Worm (Caenorhabditis elegans): Measurements from ENCODE around the gene sqv-8.

DNA sequence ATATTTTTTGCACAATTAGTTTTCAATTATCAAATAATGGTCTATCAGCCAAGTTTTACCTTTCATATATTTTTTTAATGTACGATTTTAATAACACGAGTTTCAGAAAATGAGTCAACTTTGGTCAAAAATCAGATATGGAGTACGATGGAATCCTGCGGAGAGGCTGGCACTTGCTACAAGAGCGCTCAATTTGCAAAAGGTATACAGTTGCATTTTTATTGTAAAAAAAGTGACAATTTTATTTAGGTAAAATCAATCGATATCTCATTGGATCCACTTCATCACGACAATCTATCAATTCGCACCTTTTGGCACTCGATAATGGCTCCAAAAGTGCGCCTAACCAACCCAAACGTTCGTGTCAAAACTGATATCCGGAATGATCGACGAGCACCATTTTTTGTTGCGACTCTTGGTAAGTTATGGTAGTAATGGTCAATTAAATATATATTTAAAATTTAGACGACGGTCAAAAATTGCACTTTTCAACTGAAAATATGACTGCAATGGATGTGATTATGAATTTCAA lies 49.2 kb upstream of the sqv-8 start, which contains the start of gene mrpl-53:
- TF ChIP-seq nfya-1 (tag; optimal IDR thresholded peaks at IDR 0.05; ENCODE audit: insufficient read depth) (no peak), nhr-12 (tag; optimal IDR thresholded peaks at IDR 0.05) (no peak), fkh-10 (GFP tag; optimal IDR thresholded peaks at IDR 0.05) (no peak), elt-3 (tag; optimal IDR thresholded peaks at IDR 0.05) (no peak), pha-4 (tag; optimal IDR thresholded peaks at IDR 0.05) (no peak), ceh-82 (tag; optimal IDR thresholded peaks at IDR 0.05) (no peak), mdl-1 (tag; optimal IDR thresholded peaks at IDR 0.05) (no peak), egl-5 (tag; optimal IDR thresholded peaks at IDR 0.05) (no peak), daf-12 (tag; optimal IDR thresholded peaks at IDR 0.05) (no peak), jun-1 (tag; optimal IDR thresholded peaks at IDR 0.05) (no peak)

Data from whole organism, L3 larva.